Worm (Caenorhabditis elegans): Measurements from ENCODE around the gene M02B7.2.

M02B7.2 gene

DNA sequence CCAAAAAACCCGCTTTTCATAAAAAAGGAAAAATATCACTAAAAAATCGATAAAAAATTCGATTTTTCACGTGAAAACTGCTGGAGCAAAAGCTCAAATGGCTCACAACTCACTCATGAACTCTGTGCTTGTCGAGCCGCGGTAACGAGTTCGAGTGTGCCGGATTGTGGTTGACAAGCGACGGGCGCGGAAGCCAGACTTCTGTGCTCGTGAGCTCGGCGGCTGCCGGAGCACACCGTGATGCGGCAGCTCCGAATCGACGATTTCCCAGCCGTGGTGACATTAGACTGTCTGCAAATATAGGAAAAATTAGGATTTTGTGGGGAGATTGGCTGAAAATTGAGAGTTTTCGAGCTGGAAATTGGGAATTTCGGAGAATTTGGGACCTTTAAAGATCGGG, 9.4 kb downstream of the M02B7.2 start:
- no peak for TF ChIP-seq unc-62 (GFP tag; optimal IDR thresholded peaks at IDR 0.05)

DNA sequence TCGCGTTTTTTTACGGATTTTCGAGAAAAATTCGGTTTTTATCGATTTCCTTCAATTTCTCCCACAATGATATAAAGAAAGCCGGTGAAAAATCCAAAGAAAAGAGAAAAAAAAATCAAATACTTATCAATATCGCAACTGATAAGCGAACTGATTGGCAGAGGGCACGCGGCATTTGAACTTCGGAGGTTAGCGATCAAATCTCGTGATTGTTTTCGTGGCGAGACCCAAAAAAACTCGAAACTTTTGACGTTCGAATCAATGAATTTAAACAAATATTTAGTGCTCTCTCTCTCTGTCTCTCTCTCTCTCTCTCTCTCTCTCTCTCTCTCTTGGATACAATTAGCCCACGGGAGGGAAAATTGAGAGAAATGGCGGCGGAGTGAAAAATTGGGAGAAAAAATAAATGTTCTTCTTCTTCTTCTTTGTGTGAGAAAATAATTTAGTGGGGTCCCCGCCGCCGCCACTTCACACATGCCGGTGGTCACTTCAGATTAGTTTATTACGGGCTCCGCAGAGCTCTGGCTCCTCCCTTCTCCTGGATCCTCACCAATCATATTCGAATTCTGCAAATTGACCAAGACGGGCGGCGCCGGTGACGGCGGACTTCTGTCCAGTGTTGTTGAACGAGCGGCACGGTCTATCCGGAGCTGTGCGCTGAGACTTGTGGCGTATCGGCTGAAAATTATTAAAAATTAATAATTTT, 11.3 kb downstream of the M02B7.2 start:
- no peak for TF ChIP-seq unc-62 (GFP tag; optimal IDR thresholded peaks at IDR 0.05)

DNA sequence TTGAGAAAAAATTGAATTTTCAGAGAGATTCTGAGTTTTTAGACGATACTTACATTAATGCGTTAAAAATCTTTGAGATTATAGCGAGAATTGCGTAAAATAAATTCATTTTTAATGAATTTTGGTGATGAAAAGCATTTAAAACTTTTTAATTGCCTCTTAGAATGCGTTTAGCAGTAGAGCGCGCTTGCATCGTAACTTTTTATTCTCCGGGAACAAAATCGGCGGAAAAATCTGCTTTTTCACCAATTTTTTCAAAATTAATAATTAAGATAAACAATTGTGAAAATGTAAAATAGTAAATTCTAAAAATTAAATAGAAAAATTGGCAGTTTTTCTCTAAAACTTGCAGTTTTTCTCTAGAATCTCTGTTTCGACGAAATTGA, 11.9 kb downstream of the M02B7.2 start:
- no peak for TF ChIP-seq unc-62 (GFP tag; optimal IDR thresholded peaks at IDR 0.05)

DNA sequence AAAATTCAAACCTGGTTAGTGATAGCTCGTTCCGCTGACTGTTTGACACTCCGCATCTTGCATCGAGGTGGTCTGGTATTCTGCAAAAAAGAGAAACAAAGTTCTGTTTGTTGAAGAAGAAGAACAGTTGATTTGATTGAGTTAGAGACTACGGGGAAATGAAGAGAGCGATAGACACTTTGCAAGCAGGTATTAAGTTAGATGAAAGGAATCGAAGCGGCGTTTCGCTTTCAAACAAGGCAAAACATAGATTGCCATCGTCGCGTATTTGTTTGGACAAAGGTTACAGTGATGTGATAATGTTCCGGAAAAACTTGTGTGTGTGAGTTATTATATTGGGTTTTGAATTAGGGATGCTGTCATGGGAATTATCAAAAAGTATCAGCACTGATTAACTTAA, 13.9 kb downstream of the M02B7.2 start:
- TF ChIP-seq unc-62 (GFP tag; optimal IDR thresholded peaks at IDR 0.05) = no peak

DNA sequence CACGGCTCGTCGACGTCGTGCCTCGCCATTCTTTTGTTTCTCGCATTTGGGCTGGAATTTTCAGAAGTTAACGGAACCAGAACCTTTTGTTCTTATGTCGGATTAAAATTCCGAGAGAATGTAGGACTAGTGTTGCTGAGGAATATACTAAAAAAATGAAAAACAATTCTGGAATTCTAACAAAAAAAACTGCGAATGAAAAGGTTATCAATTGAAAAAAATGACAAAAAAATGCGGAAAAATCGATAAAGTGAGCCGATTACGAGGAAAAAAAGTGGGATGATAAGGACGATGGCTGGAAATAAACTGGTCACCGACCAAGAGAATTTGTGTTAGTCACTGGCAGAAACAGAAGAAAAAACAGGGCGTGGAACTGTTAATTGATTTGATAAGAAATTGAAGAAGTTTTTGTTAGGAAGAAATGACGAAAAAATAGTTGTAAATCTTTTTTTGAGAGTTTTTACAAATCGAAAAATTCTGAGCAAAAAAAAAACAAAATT, 15.9 kb downstream of the M02B7.2 start, which contains the start of gene bris-1:
Gene bris-1 (minus strand): TSS at position 51 of the 500 bp plus-strand sequence.
- no peak for TF ChIP-seq unc-62 (GFP tag; optimal IDR thresholded peaks at IDR 0.05)

DNA sequence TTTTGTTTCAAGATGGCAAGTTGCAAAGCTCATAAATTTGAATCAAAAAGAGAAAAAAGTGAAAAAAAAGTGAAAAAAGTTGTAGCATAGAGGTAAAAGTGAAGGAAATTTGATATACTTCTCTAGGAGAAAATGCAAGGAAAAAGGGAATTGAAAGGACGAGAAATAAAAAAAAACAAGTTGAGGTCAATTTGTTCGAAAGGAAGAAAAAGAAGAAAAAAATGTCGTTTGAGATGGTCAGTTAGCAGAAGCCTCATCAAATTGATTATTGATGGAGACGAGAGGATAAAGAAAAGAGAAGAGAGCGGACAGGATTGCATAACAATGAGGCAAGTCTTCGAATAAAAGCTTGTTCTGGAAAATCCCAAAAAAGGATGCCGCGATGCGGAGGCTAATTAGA, 16.8 kb downstream of the M02B7.2 start:
- no peak for TF ChIP-seq unc-62 (GFP tag; optimal IDR thresholded peaks at IDR 0.05)

DNA sequence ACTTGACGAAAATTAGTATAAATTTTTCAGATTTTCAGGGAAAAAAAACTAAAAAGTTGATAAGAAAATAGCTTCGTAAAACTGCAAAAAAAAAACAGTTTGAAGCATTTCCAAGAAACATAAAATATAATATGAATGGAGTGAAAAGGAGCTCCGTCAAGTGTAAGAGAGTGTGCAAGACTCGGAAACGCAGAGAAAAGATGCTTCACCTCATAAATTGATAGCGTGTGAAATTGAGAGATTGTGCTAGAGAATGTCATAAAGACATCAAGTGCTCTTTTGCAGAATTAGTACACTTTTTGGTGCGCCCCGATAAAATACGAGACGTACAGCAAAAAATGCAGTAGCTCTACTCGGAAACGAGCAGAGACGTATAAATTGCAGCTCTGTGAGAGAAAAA, 18.2 kb downstream of the M02B7.2 start:
- no peak for TF ChIP-seq unc-62 (GFP tag; optimal IDR thresholded peaks at IDR 0.05)

DNA sequence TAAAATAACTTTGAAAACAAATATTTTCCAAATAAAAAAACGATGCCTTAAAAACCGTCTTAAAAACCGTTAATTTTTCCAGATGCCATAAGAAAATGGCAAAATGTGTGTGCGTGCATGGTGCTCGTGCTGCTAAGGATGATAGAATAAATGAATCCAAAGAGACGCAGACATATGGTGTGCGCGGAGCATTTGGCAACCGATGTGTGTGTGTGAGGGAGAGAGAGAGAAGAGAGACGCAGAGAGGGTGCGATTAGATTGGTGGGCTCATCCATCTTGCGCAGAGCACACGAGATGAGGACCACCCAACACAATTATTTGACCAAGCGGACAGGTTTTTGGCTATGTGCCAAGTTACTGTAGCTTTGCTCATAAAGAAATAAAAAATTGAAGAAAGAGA, 21.3 kb downstream of the M02B7.2 start:
- TF ChIP-seq unc-62 (GFP tag; optimal IDR thresholded peaks at IDR 0.05) = no peak

DNA sequence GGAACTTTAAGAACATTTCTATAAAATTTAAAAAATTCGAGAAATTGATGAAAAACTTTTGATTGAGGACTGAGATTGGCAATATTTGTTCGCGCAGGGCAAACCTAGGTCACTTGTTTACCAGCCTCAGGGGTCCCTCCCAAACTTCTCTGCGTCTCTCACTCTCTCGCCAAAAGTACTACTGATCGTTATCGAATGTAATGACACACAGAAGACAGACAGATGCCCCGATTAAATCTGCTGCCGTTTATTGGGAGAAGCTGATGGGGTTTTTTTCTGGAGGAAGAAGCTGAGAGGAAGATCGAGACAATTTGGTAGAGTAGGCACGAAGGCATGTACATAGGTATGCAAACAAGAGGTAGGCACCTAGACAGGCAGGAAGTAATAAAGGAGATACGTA, 22.0 kb downstream of the M02B7.2 start:
- TF ChIP-seq unc-62 (GFP tag; optimal IDR thresholded peaks at IDR 0.05) = no peak

DNA sequence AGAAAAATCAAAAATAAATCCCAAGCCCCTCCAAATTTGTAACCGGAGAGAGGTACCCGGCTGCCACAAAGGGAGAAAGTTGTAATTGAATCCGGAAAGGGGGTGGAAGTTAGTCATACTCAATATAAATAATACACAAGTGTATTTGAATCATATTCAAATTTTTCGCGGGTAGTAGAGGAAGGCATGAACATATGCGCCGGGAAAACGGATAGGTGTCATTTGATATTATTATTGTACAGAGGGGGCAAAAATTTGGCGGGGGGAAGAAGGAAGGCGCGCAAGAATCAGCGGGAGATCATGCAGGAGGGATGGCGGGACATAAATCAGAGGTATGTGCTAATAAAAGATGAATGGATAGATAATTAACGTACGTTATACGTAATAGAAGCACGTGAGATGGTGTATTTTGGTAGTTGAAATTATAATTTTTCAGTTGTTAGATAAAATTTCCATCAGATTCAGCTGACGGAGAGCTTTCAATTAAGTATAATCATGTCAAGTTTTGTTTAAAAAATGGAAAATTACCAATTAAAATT, 23.3 kb downstream of the M02B7.2 start, which contains the start of gene F28F9.3:
Gene F28F9.3 (plus strand): TSS at position 301 of the 539 bp plus-strand sequence.
- no peak for TF ChIP-seq unc-62 (GFP tag; optimal IDR thresholded peaks at IDR 0.05)

DNA sequence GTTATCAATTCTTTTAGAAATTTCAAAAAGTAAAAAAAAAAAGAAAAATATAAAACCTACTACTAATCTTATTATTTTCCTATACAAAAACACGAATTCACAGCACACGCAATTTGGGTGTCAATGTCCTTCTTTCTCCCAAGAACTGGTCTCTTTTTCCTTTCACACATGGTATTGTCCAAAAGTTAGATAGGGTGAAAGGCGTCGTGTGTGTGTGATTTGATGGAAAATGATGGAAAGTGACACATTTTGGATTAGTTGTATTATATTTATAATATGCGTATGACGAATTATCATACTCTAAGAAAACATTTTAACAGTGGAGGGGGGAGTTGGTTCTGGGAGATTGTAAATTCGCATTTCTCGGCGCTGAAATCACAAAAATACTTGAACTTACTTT, 24.3 kb downstream of the M02B7.2 start:
- no peak for TF ChIP-seq unc-62 (GFP tag; optimal IDR thresholded peaks at IDR 0.05)

DNA sequence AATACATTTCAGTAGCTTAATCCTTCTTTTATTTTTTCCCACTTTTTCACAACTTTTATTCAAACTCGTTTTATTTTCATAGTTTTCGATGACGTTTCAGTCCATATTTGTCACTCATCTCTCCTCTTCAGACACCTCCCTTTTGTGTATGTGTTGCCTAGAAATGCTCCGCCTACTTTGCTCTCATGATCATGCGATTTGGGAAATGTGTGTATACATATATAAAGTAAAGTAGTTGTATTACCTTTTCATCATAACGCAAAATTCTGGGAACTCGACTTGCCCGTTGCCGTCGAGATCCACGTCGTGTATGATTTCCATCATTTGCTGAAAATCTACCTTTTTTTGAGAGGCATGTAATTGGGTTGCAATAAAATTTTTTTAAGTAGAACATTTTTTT, 28.7 kb downstream of the M02B7.2 start:
- TF ChIP-seq unc-62 (GFP tag; optimal IDR thresholded peaks at IDR 0.05) = no peak

DNA sequence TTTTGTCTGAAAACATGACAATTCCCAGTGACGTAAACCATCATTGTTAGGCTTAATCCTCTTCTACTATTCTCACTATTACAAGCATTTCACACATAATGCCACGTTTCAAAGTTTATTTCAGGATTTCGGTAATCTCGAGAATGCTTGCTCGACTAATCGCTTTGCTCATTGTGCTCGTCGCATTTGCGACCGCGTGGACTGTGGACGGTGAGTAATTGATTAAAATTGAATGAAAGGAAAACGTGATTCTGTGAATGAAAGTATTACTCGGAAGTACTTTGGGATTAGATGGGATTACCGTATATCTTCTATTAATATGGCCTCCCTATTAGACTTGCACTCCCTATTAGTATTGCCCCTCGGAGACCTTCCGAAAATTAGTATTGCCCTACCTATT, 30.4 kb downstream of the M02B7.2 start:
- no peak for TF ChIP-seq unc-62 (GFP tag; optimal IDR thresholded peaks at IDR 0.05)

DNA sequence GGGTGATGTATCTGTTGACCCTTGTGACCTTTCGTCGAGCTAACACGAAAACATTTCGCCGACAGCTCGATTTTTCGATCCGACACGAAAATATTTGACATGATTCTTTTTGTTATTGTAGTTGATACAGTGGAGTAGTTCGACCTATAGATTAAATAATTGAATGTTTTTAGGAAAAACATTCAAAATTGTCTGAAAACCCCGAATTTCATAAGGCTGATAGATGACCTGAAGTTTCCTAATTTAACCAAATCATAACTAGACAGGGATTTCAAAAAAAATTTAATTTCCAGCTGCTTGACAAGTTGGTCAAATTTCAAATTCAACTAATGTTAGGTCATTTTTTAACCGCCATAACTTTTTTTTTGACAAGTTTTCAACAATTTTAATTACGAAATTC, 31.7 kb downstream of the M02B7.2 start, which contains the start of gene cal-3:
Gene cal-3 (minus strand): TSS at position 101 of the 400 bp plus-strand sequence.
- no peak for TF ChIP-seq unc-62 (GFP tag; optimal IDR thresholded peaks at IDR 0.05)

DNA sequence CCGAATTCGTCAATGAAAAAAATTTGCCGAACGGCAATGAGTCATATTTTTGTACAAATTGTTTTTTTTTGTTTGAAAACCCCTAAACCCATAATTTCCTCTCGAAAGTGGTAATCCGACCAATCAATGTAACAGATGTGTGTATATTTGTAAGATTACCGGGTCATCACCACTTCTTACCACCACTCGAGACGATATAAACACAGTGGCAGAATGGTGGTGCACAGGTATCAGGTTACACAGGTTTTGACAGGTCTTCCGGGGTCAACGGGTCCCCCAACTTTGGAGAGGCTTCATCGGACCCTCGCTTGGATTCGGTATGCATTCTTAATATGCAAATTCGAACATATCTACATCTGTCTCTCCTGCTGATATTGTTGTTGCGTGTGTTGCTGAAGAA, 35.3 kb downstream of the M02B7.2 start:
- no peak for TF ChIP-seq unc-62 (GFP tag; optimal IDR thresholded peaks at IDR 0.05)

DNA sequence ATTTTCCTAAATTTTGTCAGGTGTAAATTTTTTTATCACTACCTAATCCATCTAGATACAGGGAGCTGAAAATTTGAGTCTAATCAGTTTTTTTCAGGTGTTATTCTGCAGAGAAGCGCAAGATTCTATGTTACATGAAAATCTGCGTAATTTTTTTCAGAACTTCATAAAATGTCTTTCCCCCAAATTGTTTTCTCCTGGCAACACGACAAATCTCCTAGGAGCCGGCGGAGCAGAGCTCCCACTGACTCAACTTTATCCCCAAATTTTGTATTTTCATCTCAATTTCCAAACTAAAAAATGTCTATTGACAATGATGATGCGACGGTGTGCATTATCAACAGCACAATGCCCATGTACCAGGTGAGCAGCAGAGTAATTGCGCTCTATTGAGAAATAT, 36.0 kb downstream of the M02B7.2 start, which contains the start of gene F28F9.2:
Gene F28F9.2 (plus strand): TSS at position 301 of the 400 bp plus-strand sequence.
- no peak for TF ChIP-seq unc-62 (GFP tag; optimal IDR thresholded peaks at IDR 0.05)

DNA sequence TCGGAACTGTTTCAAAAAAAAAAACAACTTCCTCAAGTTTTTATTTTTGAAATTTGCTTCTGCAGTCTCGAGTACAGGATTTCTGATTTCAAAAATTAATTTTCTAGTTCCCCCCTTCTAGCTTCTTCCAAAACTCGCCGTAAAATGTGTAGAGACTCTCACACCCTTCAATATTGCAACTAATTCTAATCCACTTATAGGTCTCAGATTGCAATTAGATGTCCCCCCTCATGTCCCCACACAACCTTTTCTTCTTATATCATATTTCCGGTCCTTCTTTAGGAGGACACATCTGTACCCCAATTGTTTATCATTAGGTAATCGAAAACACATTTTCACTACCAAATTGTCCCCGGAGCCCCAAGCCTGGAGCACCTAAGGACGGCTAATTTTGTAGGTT, 37.1 kb downstream of the M02B7.2 start:
- TF ChIP-seq unc-62 (GFP tag; optimal IDR thresholded peaks at IDR 0.05) = no peak
